Fruit fly (Drosophila melanogaster): ENCODE data around the gene VhaM9.7-a.

The VhaM9.7-a gene

DNA sequence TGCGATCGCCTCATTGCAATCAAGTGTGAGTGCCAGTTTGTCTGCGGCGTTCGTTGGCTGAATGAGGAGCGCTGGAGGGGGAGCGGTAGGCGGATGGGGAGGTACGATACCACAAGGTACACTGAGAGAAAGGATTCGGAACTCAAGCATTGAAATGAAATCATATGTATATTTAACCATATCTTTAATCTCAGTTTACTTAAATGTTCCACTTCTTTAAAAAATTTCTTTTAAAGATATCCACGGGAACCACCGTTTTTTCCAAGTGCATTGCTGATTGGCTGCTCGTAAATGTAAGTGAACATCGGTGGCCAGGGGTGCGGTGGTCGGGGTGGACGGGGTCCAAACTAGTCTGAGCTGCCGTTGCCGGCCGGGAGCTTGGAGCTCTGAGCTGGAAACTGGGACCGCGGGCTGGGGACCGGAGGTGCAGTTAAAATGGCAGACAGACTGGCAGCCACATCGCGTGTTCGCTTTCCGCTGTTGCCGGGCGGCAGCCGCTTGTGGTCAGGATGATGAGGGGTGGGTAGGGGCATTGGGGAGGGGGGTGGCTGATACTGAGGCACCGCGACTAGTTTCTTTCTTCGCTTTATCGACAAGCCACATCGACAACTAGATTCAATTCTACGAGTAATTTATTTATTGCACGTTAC, 34.2 kb upstream of the VhaM9.7-a start (continued):
- TF ChIP-seq CG2202 (tag; optimal IDR thresholded peaks at IDR 0.05) (peak; percentile 96), nerfin-2 (GFP tag; IDR thresholded peaks at IDR 0.05; ENCODE audit: partially characterized antibody) (no peak), Doc3 (GFP tag; IDR thresholded peaks at IDR 0.05; ENCODE audit: partially characterized antibody) (no peak), eve (GFP tag; optimal IDR thresholded peaks at IDR 0.05) (peak in 1 of 2 experiments; percentile 97), unc-4 (GFP tag; IDR thresholded peaks at IDR 0.05; ENCODE audit: partially characterized antibody) (no peak), toy (GFP tag; IDR thresholded peaks at IDR 0.05) (peak; percentile 73), al (GFP tag; IDR thresholded peaks at IDR 0.05) (peak; percentile 68), ind (GFP tag; optimal IDR thresholded peaks at IDR 0.05) (peak; percentile 93), eyg (GFP tag; optimal IDR thresholded peaks at IDR 0.05) (peak; percentile 92), CG17802 (tag; optimal IDR thresholded peaks at IDR 0.05) (peak; percentile 78), shn (GFP tag; optimal IDR thresholded peaks at IDR 0.05) (peak; percentile 95), NC2α (GFP tag; optimal IDR thresholded peaks at IDR 0.05) (peak; percentile 94), CG15479 (GFP tag; optimal IDR thresholded peaks at IDR 0.05) (no peak), wdn (GFP tag; IDR thresholded peaks at IDR 0.05) (peak; percentile 65; the same call in 1 of the 2 replicates), ssp (GFP tag; IDR thresholded peaks at IDR 0.05) (peak; percentile 92), CG31224 (GFP tag; IDR thresholded peaks at IDR 0.05) (peak; percentile 82), CG7745 (tag; optimal IDR thresholded peaks at IDR 0.05) (peak; percentile 53), CG16813 (GFP tag; IDR thresholded peaks at IDR 0.05; ENCODE audit: partially characterized antibody) (no peak), Ada2b (GFP tag; IDR thresholded peaks at IDR 0.05) (peak; percentile 97), otp (GFP tag; IDR thresholded peaks at IDR 0.05) (peak; percentile 99), CG1792 (GFP tag; optimal IDR thresholded peaks at IDR 0.05) (peak; percentile 92), CG1529 (GFP tag; optimal IDR thresholded peaks at IDR 0.05) (peak; percentile 98), scrt (GFP tag; optimal IDR thresholded peaks at IDR 0.05) (peak; percentile 85), lbe (GFP tag; optimal IDR thresholded peaks at IDR 0.05) (peak; percentile 88), CG7372 (GFP tag; IDR thresholded peaks at IDR 0.05) (peak; percentile 92), zen (tag; optimal IDR thresholded peaks at IDR 0.05) (peak; percentile 88), psq (GFP tag; optimal IDR thresholded peaks at IDR 0.05) (peak; percentile 92), CG8290 (GFP tag; optimal IDR thresholded peaks at IDR 0.05) (peak; percentile 94), CG8290 (tag; optimal IDR thresholded peaks at IDR 0.05) (peak; percentile 83 to 97), CG11398 (GFP tag; optimal IDR thresholded peaks at IDR 0.05) (peak; percentile 91), sna (GFP tag; IDR thresholded peaks at IDR 0.05; ENCODE audit: partially characterized antibody) (no peak), CG43689 (GFP tag; IDR thresholded peaks at IDR 0.05) (peak; percentile 92), caup (GFP tag; optimal IDR thresholded peaks at IDR 0.05; ENCODE audit: severe bottlenecking) (peak; percentile 90), NFAT (GFP tag; IDR thresholded peaks at IDR 0.05) (peak; percentile 81), Trl (optimal IDR thresholded peaks at IDR 0.05) (no peak), Trl (GFP tag; optimal IDR thresholded peaks at IDR 0.05) (peak; percentile 94), Nf-YB (GFP tag; optimal IDR thresholded peaks at IDR 0.05) (peak; percentile 85), CG8944 (GFP tag; optimal IDR thresholded peaks at IDR 0.05) (peak; percentile 93), HLH4C (GFP tag; IDR thresholded peaks at IDR 0.05; ENCODE audit: partially characterized antibody) (no peak), nau (GFP tag; optimal IDR thresholded peaks at IDR 0.05) (peak; percentile 94), ash1 (GFP tag; optimal IDR thresholded peaks at IDR 0.05) (no peak), wor (GFP tag; IDR thresholded peaks at IDR 0.05) (peak; percentile 95), CG18476 (GFP tag; optimal IDR thresholded peaks at IDR 0.05) (peak; percentile 90), Oli (tag; optimal IDR thresholded peaks at IDR 0.05) (peak; percentile 98), CG31365 (tag; optimal IDR thresholded peaks at IDR 0.05) (peak; percentile 76), gfzf (GFP tag; optimal IDR thresholded peaks at IDR 0.05) (peak; percentile 14), CG8089 (GFP tag; optimal IDR thresholded peaks at IDR 0.05) (peak; percentile 96), Max (GFP tag; optimal IDR thresholded peaks at IDR 0.05) (peak; percentile 87), insv (GFP tag; optimal IDR thresholded peaks at IDR 0.05) (peak; percentile 32 to 62), crol (GFP tag; IDR thresholded peaks at IDR 0.05) (peak; percentile 97)
